Worm (Caenorhabditis elegans) whole organism, L2 larva: ENCODE results near the gene F14H3.6.

Experiments used
- C34F6.9 ChIP-seq: fragments of 150-350 bp; optimal IDR thresholded peaks from 2 replicates; lab custom pipeline; 2014; ENCODE audit warnings: missing biosample characterization, missing genetic modification characterization
- F13H6.1 ChIP-seq: sonication (generic microtip); optimal IDR thresholded peaks from 2 replicates; lab custom pipeline; 2016; ENCODE audit warnings: missing genetic modification characterization, missing compliant biosample characterization
- R02D3.7 ChIP-seq: fragments of 150-350 bp; optimal IDR thresholded peaks from 2 replicates; lab custom pipeline; 2014; ENCODE audit warnings: missing biosample characterization, missing genetic modification characterization
- Y55F3AM.14 ChIP-seq: fragments of 200-800 bp; sonication (Bioruptor generic); optimal IDR thresholded peaks from 2 replicates; lab custom pipeline; 2018; ENCODE audit warnings: mild to moderate bottlenecking, missing genetic modification characterization, missing compliant biosample characterization
- ZK546.5 ChIP-seq: sonication (generic microtip); optimal IDR thresholded peaks from 2 replicates; lab custom pipeline; 2017; ENCODE audit warnings: missing biosample characterization, missing genetic modification characterization
- alr-1 ChIP-seq: fragments of 150-350 bp; optimal IDR thresholded peaks from 2 replicates; lab custom pipeline; 2014; ENCODE audit warnings: missing biosample characterization, missing genetic modification characterization
- aly-2 ChIP-seq: fragments of 150-350 bp; optimal IDR thresholded peaks from 2 replicates; lab custom pipeline; 2014; ENCODE audit warnings: missing biosample characterization, missing genetic modification characterization
- ama-1 ChIP-seq: fragments of 150-350 bp; optimal IDR thresholded peaks from 2 replicates; lab custom pipeline; 2018; ENCODE audit warnings: inconsistent platforms
- ceh-16 ChIP-seq: fragments of 150-350 bp; optimal IDR thresholded peaks from 2 replicates; lab custom pipeline; 2014; ENCODE audit warnings: missing biosample characterization, missing genetic modification characterization
- ceh-82 ChIP-seq: fragments of 150-350 bp; optimal IDR thresholded peaks from 2 replicates; lab custom pipeline; 2014; ENCODE audit warnings: missing biosample characterization, missing genetic modification characterization
- crh-2 ChIP-seq: sonication (generic microtip); optimal IDR thresholded peaks from 2 replicates; lab custom pipeline; 2017; ENCODE audit warnings: missing biosample characterization, missing genetic modification characterization
- dmd-4 ChIP-seq: sonication (generic microtip); optimal IDR thresholded peaks from 2 replicates; lab custom pipeline; 2017; ENCODE audit warnings: missing biosample characterization, missing genetic modification characterization
- egl-27 ChIP-seq: sonication (generic microtip); optimal IDR thresholded peaks from 3 replicates; lab custom pipeline; 2017; ENCODE audit warnings: missing biosample characterization, missing genetic modification reagents, missing genetic modification characterization
- elt-3 ChIP-seq: sonication (generic microtip); optimal IDR thresholded peaks from 2 replicates; lab custom pipeline; 2017; ENCODE audit warnings: missing biosample characterization, missing genetic modification characterization
- fos-1 ChIP-seq: fragments of 150-350 bp; optimal IDR thresholded peaks from 2 replicates; lab custom pipeline; 2014; ENCODE audit warnings: missing biosample characterization, missing genetic modification characterization
- gmeb-1 ChIP-seq: fragments of 150-350 bp; optimal IDR thresholded peaks from 2 replicates; lab custom pipeline; 2014; ENCODE audit warnings: missing biosample characterization, missing genetic modification characterization
- lin-39 ChIP-seq: fragments of 150-350 bp; optimal IDR thresholded peaks from 2 replicates; lab custom pipeline; 2014; ENCODE audit warnings: missing biosample characterization, missing genetic modification reagents, missing genetic modification characterization
- lsy-2 ChIP-seq, 2 experiments: fragments of 150-350 bp in 1 of 2; sonication (generic microtip) in 1 of 2; optimal IDR thresholded peaks; 2 replicates each; lab custom pipeline; 2014 to 2017; ENCODE audit warnings: missing biosample characterization in 2 of 2, missing genetic modification characterization in 2 of 2
- mab-5 ChIP-seq: fragments of 150-350 bp; optimal IDR thresholded peaks from 2 replicates; lab custom pipeline; 2014; ENCODE audit warnings: missing biosample characterization, missing genetic modification characterization
- mbf-1 ChIP-seq: sonication (generic microtip); optimal IDR thresholded peaks from 2 replicates; lab custom pipeline; 2017; ENCODE audit warnings: missing biosample characterization, missing genetic modification characterization
- mdl-1 ChIP-seq, 2 experiments: fragments of 150-350 bp in 1 of 2; sonication (generic microtip) in 1 of 2; optimal IDR thresholded peaks; 2 replicates each; lab custom pipeline; 2017; ENCODE audit warnings: missing biosample characterization in 2 of 2, missing genetic modification characterization in 2 of 2
- nhr-10 ChIP-seq: sonication (generic microtip); optimal IDR thresholded peaks from 2 replicates; lab custom pipeline; 2017; ENCODE audit warnings: missing biosample characterization, missing genetic modification characterization
- nhr-11 ChIP-seq: fragments of 150-350 bp; optimal IDR thresholded peaks from 2 replicates; lab custom pipeline; 2014; ENCODE audit warnings: missing biosample characterization, missing genetic modification characterization
- nhr-12 ChIP-seq: fragments of 150-350 bp; optimal IDR thresholded peaks from 2 replicates; lab custom pipeline; 2014; ENCODE audit warnings: missing biosample characterization, missing genetic modification characterization
- nhr-129 ChIP-seq: fragments of 150-350 bp; optimal IDR thresholded peaks from 2 replicates; lab custom pipeline; 2014; ENCODE audit warnings: missing biosample characterization, missing genetic modification characterization
- nhr-21 ChIP-seq: fragments of 150-350 bp; optimal IDR thresholded peaks from 2 replicates; lab custom pipeline; 2014; ENCODE audit warnings: missing biosample characterization, missing genetic modification characterization
- nhr-23 ChIP-seq: fragments of 150-350 bp; optimal IDR thresholded peaks from 2 replicates; lab custom pipeline; 2014; ENCODE audit warnings: missing biosample characterization, missing genetic modification reagents, missing genetic modification characterization
- nhr-25 ChIP-seq: fragments of 150-350 bp; sonication (generic microtip); optimal IDR thresholded peaks from 3 replicates; lab custom pipeline; 2014; ENCODE audit warnings: missing biosample characterization, missing genetic modification characterization
- nhr-6 ChIP-seq: fragments of 150-350 bp; optimal IDR thresholded peaks from 2 replicates; lab custom pipeline; 2014; ENCODE audit warnings: missing biosample characterization, missing genetic modification characterization
- nhr-77 ChIP-seq: fragments of 150-350 bp; optimal IDR thresholded peaks from 2 replicates; lab custom pipeline; 2014; ENCODE audit warnings: missing biosample characterization, missing genetic modification characterization
- peb-1 ChIP-seq: fragments of 150-350 bp; optimal IDR thresholded peaks from 2 replicates; lab custom pipeline; 2014; ENCODE audit warnings: missing biosample characterization, missing genetic modification characterization
- sem-4 ChIP-seq: fragments of 150-350 bp; optimal IDR thresholded peaks from 2 replicates; lab custom pipeline; 2014; ENCODE audit warnings: missing biosample characterization, missing genetic modification reagents, missing genetic modification characterization
- skn-1 ChIP-seq: sonication (generic microtip); optimal IDR thresholded peaks from 2 replicates; lab custom pipeline; 2017; ENCODE audit warnings: missing biosample characterization, missing genetic modification characterization
- sma-9 ChIP-seq, 2 experiments: fragments of 150-350 bp in 1 of 2; sonication (generic microtip) in 1 of 2; optimal IDR thresholded peaks; 2 replicates each; lab custom pipeline; 2014 to 2016; ENCODE audit warnings: missing genetic modification characterization in 2 of 2, mild to moderate bottlenecking in 1 of 2, missing biosample characterization in 1 of 2, missing compliant biosample characterization in 1 of 2, missing genetic modification reagents in 1 of 2, moderate library complexity in 1 of 2
- snpc-4 ChIP-seq: fragments of 150-350 bp; optimal IDR thresholded peaks from 2 replicates; lab custom pipeline; 2014; ENCODE audit warnings: missing biosample characterization, missing genetic modification characterization
- unc-39 ChIP-seq: fragments of 150-350 bp; optimal IDR thresholded peaks from 2 replicates; lab custom pipeline; 2014; ENCODE audit warnings: missing biosample characterization, missing genetic modification characterization
- unc-55 ChIP-seq: fragments of 150-350 bp; sonication (generic microtip); optimal IDR thresholded peaks from 3 replicates; lab custom pipeline; 2014; ENCODE audit warnings: missing biosample characterization, missing genetic modification reagents, missing genetic modification characterization
- unc-62 ChIP-seq: fragments of 150-350 bp; optimal IDR thresholded peaks from 2 replicates; lab custom pipeline; 2014; ENCODE audit warnings: missing biosample characterization, missing genetic modification reagents, missing genetic modification characterization
- zag-1 ChIP-seq: fragments of 150-350 bp; optimal IDR thresholded peaks from 2 replicates; lab custom pipeline; 2014; ENCODE audit warnings: missing biosample characterization, missing genetic modification characterization
- ztf-1 ChIP-seq: fragments of 200-800 bp; sonication (Bioruptor generic); conservative IDR thresholded peaks from 2 replicates; pipeline ENCODE4 v1.3.6; 2022; ENCODE audit warnings: missing genetic modification characterization, missing compliant biosample characterization
- ztf-11 ChIP-seq: sonication (generic microtip); optimal IDR thresholded peaks from 2 replicates; lab custom pipeline; 2017; ENCODE audit warnings: missing biosample characterization, missing genetic modification characterization
- ztf-4 ChIP-seq: fragments of 150-350 bp; optimal IDR thresholded peaks from 2 replicates; lab custom pipeline; 2014; ENCODE audit warnings: missing biosample characterization, missing genetic modification characterization

The F14H3.6 gene

DNA sequence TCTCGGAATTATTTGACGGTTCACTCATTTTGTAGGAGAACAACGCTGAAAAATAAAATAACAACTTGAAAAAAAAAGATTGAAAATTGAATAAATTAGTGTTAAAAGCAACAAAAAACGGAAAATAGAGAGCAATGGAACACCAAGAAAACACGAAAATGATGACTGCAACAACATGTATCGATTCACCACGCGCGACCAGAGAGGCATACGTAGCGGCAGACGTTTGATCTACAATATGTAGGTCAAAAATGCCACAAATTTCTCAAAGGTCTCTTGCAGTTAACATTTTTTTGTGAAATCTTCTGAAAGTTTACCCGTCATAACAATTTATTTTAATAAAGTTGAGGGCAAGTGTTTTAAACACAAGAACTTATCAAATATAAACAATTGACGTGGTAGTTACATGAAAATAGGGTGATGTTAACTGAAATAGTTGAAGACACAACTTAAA is 1.7 kb downstream of the F14H3.6 start, which contains the start of gene F14H3.5:
TSS of gene F14H3.5 (minus strand) at position 51 of the 454 bp plus-strand sequence.
- TF ChIP-seq ZK546.5 (tag; lab: Kevin White, UChicago) (no peak), zag-1 (no peak), nhr-129 (tag; lab: Kevin White, UChicago) (no peak), sem-4 (tag; lab: Kevin White, UChicago) (no peak), unc-39 (tag; lab: Kevin White, UChicago) (no peak), fos-1 (tag; lab: Kevin White, UChicago) (no peak), F13H6.1 (tag; lab: Kevin White, UChicago) (no peak), sma-9 (GFP tag; optimal IDR thresholded peaks at IDR 0.05; lab: Kevin White, UChicago) (no peak), sma-9 (tag; optimal IDR thresholded peaks at IDR 0.05; lab: Kevin White, UChicago) (no peak), unc-62 (no peak), alr-1 (tag; lab: Kevin White, UChicago) (no peak), aly-2 (no peak), ceh-82 (tag; lab: Kevin White, UChicago) (no peak), crh-2 (tag; lab: Kevin White, UChicago) (no peak)
- TF ChIP-seq, all 48 proteins: peak for 0

DNA sequence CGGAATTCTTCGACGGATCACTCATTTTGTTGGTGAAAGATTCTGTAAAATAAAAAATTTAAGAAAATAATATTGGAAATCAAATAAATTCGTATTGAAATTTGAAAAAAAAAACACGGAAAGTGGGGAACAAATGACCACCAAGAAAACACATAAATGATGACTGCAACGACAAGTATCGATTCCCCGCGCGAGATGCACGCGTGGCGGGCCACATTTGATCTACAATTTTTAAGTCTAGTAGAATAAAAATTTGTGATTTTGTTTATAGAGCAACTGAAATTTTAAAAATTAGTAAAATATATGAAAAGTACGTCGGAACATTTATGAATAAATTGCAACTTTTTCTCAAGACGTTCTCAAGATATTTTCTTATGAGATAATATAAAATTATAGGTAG is 3.7 kb downstream of the F14H3.6 start, which contains the start of gene F14H3.4:
TSS of gene F14H3.4 (minus strand) at position 42 of the 400 bp plus-strand sequence.
- TF ChIP-seq ztf-4 (tag; lab: Kevin White, UChicago) (no peak), elt-3 (no peak), Y55F3AM.14 (GFP tag; lab: Kevin White, UChicago) (no peak), nhr-77 (tag; lab: Kevin White, UChicago) (no peak), nhr-12 (tag; lab: Kevin White, UChicago) (no peak), skn-1 (no peak), egl-27 (tag; lab: Kevin White, UChicago) (no peak), fos-1 (tag; lab: Kevin White, UChicago) (no peak), sem-4 (tag; lab: Kevin White, UChicago) (no peak), nhr-25 (tag; lab: Kevin White, UChicago) (no peak), C34F6.9 (tag; lab: Kevin White, UChicago) (no peak), snpc-4 (tag; lab: Kevin White, UChicago) (no peak), sma-9 (GFP tag; optimal IDR thresholded peaks at IDR 0.05; lab: Kevin White, UChicago) (no peak), sma-9 (tag; optimal IDR thresholded peaks at IDR 0.05; lab: Kevin White, UChicago) (no peak), ztf-1 (GFP tag; lab: Robert Waterston, UW) (no peak), ama-1 (lab: Kevin White, UChicago) (no peak)

DNA sequence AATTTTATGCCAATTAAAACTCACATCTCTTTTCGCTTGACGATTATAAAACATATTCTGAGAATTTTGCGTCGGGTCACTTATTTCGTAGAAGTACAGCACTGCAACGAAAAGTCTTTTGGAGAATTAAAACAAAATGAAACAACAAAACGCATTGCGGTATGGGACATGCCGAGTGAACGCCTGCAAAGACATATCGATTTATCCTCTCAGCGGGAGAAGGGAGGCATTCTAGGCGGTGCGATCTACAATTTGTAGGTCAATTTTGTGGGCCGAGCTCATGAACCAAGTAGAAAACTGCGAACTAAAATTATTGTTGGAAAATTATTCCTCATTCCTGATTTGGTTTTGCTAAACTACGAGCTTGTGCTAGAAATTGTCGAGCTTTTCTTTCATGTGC is 5.3 kb downstream of the F14H3.6 start, which contains the start of gene F14H3.3:
TSS of gene F14H3.3 (minus strand) at position 101 of the 400 bp plus-strand sequence.
- TF ChIP-seq nhr-25 (tag; lab: Kevin White, UChicago) = no peak
- no peak for TF ChIP-seq elt-3
- TF ChIP-seq snpc-4 (tag; lab: Kevin White, UChicago) = no peak
- TF ChIP-seq peb-1 (tag; lab: Kevin White, UChicago) = no peak
- no peak for TF ChIP-seq egl-27 (tag; lab: Kevin White, UChicago)
- no peak for TF ChIP-seq nhr-23 (tag; lab: Kevin White, UChicago)
- no peak for TF ChIP-seq crh-2 (tag; lab: Kevin White, UChicago)
- no peak for TF ChIP-seq lin-39
- TF ChIP-seq nhr-6 (tag; lab: Kevin White, UChicago) = no peak
- no peak for TF ChIP-seq nhr-21 (tag; lab: Kevin White, UChicago)
- TF ChIP-seq sma-9 (GFP tag; optimal IDR thresholded peaks at IDR 0.05; lab: Kevin White, UChicago) = no peak
- no peak for TF ChIP-seq sma-9 (tag; optimal IDR thresholded peaks at IDR 0.05; lab: Kevin White, UChicago)
- no peak for TF ChIP-seq fos-1 (tag; lab: Kevin White, UChicago)
- TF ChIP-seq mdl-1 (tag; optimal IDR thresholded peaks at IDR 0.05; lab: Kevin White, UChicago) = no peak
- no peak for TF ChIP-seq R02D3.7 (tag; lab: Kevin White, UChicago)
- TF ChIP-seq mab-5 = no peak
- TF ChIP-seq ceh-82 (tag; lab: Kevin White, UChicago) = no peak

DNA sequence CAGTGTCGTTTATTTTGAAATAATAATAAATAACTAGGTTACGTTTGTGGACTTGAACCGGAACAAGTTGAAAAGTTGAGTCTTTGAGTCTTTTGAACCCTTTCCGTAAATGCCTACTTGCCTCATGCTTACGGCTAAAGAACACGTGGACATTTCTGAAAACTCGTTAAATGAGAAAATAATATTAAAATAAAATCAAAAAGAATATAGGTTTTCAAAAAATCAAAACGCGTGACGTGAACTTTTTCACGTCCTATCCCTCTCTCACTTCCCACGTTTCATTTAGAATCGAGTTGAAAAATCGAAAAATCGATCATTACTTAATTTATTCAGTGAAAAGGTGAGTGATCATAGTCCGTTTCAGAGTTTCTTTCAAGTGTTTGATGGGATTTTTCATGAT is 9.5 kb downstream of the F14H3.6 start, which contains the start of gene best-12:
TSS of gene best-12 (plus strand) at position 301 of the 400 bp plus-strand sequence.
- TF ChIP-seq nhr-129 (tag; lab: Kevin White, UChicago) (no peak), zag-1 (no peak), aly-2 (no peak), mbf-1 (tag; lab: Kevin White, UChicago) (no peak), unc-55 (GFP tag; lab: Kevin White, UChicago) (no peak), unc-39 (tag; lab: Kevin White, UChicago) (no peak), ztf-1 (GFP tag; lab: Robert Waterston, UW) (no peak), nhr-11 (tag; lab: Kevin White, UChicago) (no peak), lsy-2 (tag; optimal IDR thresholded peaks at IDR 0.05; lab: Kevin White, UChicago) (no peak), gmeb-1 (tag; lab: Kevin White, UChicago) (no peak), Y55F3AM.14 (GFP tag; lab: Kevin White, UChicago) (no peak), nhr-10 (no peak), ama-1 (lab: Kevin White, UChicago) (no peak), mab-5 (no peak), ztf-11 (tag; lab: Kevin White, UChicago) (no peak), lin-39 (no peak), dmd-4 (tag; lab: Kevin White, UChicago) (no peak), ceh-16 (no peak), sem-4 (tag; lab: Kevin White, UChicago) (no peak), egl-27 (tag; lab: Kevin White, UChicago) (no peak)
